Fruit fly (Drosophila melanogaster): Measurements from ENCODE around the gene Osi23.
A peak's percentile ranks its signal among the peaks of the same experiment; 100 is the strongest.

The Osi23 gene

dm6 chr3R:30461608-30462243 lies 16.9 kb upstream of the Osi23 start (continued):
- TF ChIP-seq phol (tag; optimal IDR thresholded peaks at IDR 0.05) (peak; percentile 44), CG18262 (tag; optimal IDR thresholded peaks at IDR 0.05) (peak; percentile 33), CG12942 (GFP tag; optimal IDR thresholded peaks at IDR 0.05) (no peak), jing (GFP tag; optimal IDR thresholded peaks at IDR 0.05) (no peak), zen2 (GFP tag; IDR thresholded peaks at IDR 0.05; ENCODE audit: partially characterized antibody) (no peak), Eip74EF (GFP tag; optimal IDR thresholded peaks at IDR 0.05) (no peak), CG3407 (GFP tag; optimal IDR thresholded peaks at IDR 0.05) (no peak), dmrt99B (tag; optimal IDR thresholded peaks at IDR 0.05) (peak; percentile 68), HHEX (GFP tag; optimal IDR thresholded peaks at IDR 0.05) (peak; percentile 15), Pdp1 (GFP tag; optimal IDR thresholded peaks at IDR 0.05) (no peak), Lhr (GFP tag; optimal IDR thresholded peaks at IDR 0.05) (no peak)

dm6 chr3R:30460187-30460586 lies 15.3 kb upstream of the Osi23 start:
- no peak for TF ChIP-seq ftz-f1 (GFP tag; optimal IDR thresholded peaks at IDR 0.05)
- TF ChIP-seq CG10543 (GFP tag; optimal IDR thresholded peaks at IDR 0.05), result peak; percentile 43
- TF ChIP-seq Rfx (GFP tag; IDR thresholded peaks at IDR 0.05), result 0 out of 2 replicates have a peak, but pooled peaks have one; percentile 7
- TF ChIP-seq CG15269 (tag; optimal IDR thresholded peaks at IDR 0.05), result peak; percentile 45
- TF ChIP-seq D19B (GFP tag; optimal IDR thresholded peaks at IDR 0.05), result peak; percentile 24
- TF ChIP-seq Deaf1 (tag; optimal IDR thresholded peaks at IDR 0.05), result peak; percentile 97
- no peak for TF ChIP-seq Dad (GFP tag; optimal IDR thresholded peaks at IDR 0.05)
- TF ChIP-seq Jarid2 (GFP tag; optimal IDR thresholded peaks at IDR 0.05), result peak; percentile 48
- TF ChIP-seq Med (GFP tag), result peak; percentile 73
- TF ChIP-seq z (GFP tag; IDR thresholded peaks at IDR 0.05), result peak; percentile 70; the same call in 2 of the 3 replicates
- no peak for TF ChIP-seq mld (GFP tag; IDR thresholded peaks at IDR 0.05; ENCODE audit: partially characterized antibody)
- TF ChIP-seq CG8281 (tag; optimal IDR thresholded peaks at IDR 0.05), result peak; percentile 92
- peak; percentile 52 for TF ChIP-seq CG13894 (tag; optimal IDR thresholded peaks at IDR 0.05)
- no peak for TF ChIP-seq ash1 (GFP tag; optimal IDR thresholded peaks at IDR 0.05)
- peak; percentile 58 for TF ChIP-seq CG12769 (tag; optimal IDR thresholded peaks at IDR 0.05)
- TF ChIP-seq Nf-YC (tag; optimal IDR thresholded peaks at IDR 0.05), result no peak
- peak; percentile 99 for TF ChIP-seq CG5180 (GFP tag; optimal IDR thresholded peaks at IDR 0.05)
- TF ChIP-seq Sry-δ (GFP tag; optimal IDR thresholded peaks at IDR 0.05), result no peak

dm6 chr3R:30459066-30459935 lies 14.5 kb upstream of the Osi23 start, which contains the start of the genes CG2224 and CDase:
CG2224 (minus strand) TSS chr3R:30459300.
CDase (plus strand) TSS chr3R:30459521.
- TF ChIP-seq Eip74EF (GFP tag; optimal IDR thresholded peaks at IDR 0.05), result no peak
- TF ChIP-seq CTCF (GFP tag; optimal IDR thresholded peaks at IDR 0.05), result peak; percentile 28
- peak; percentile 35 for TF ChIP-seq Ets65A (GFP tag)
- TF ChIP-seq sens (GFP tag), result peak; percentile 55
- TF ChIP-seq CG8290 (GFP tag; optimal IDR thresholded peaks at IDR 0.05), result no peak
- peak in 1 of 2 experiments; percentile 48 for TF ChIP-seq CG8290 (tag; optimal IDR thresholded peaks at IDR 0.05)
- TF ChIP-seq Tbp (GFP tag; optimal IDR thresholded peaks at IDR 0.05), result no peak
- TF ChIP-seq CG1603 (tag; optimal IDR thresholded peaks at IDR 0.05), result peak; percentile 57
- TF ChIP-seq CG6791 (GFP tag; IDR thresholded peaks at IDR 0.05; ENCODE audit: partially characterized antibody), result peak; percentile 92
- TF ChIP-seq CG4617 (GFP tag; optimal IDR thresholded peaks at IDR 0.05; ENCODE audit: borderline replicate concordance), result peak; percentile 16
- peak; percentile 91 for TF ChIP-seq tna (GFP tag; IDR thresholded peaks at IDR 0.05; ENCODE audit: partially characterized antibody)
- TF ChIP-seq CG17361 (GFP tag; IDR thresholded peaks at IDR 0.05), result no peak
- peak; percentile 97 for TF ChIP-seq hbn (GFP tag; IDR thresholded peaks at IDR 0.05; ENCODE audit: partially characterized antibody)
- peak; percentile 84 for TF ChIP-seq E2f2 (GFP tag; IDR thresholded peaks at IDR 0.05)
- no peak for TF ChIP-seq bigmax (GFP tag; optimal IDR thresholded peaks at IDR 0.05)
- TF ChIP-seq CG9817 (tag; optimal IDR thresholded peaks at IDR 0.05), result no peak
- TF ChIP-seq CG17186 (GFP tag; optimal IDR thresholded peaks at IDR 0.05), result peak; percentile 8
- peak in 1 of 2 experiments; percentile 48 for TF ChIP-seq Pdp1 (GFP tag; optimal IDR thresholded peaks at IDR 0.05)
- peak; percentile 79 for TF ChIP-seq mld (GFP tag; IDR thresholded peaks at IDR 0.05; ENCODE audit: partially characterized antibody)

All from whole organism, embryonic.